Worm (Caenorhabditis elegans) whole organism, L4/young adult: ENCODE data around the gene srz-101.

Source experiments
- W03F9.2 ChIP-seq: fragments of 150-350 bp; optimal IDR thresholded peaks from 2 replicates; lab custom pipeline; 2014; ENCODE audit warnings: missing biosample characterization, missing genetic modification characterization
- dao-5 ChIP-seq: sonication (generic microtip); optimal IDR thresholded peaks from 2 replicates; lab custom pipeline; 2016; ENCODE audit warnings: missing genotype, missing genetic modification characterization, moderate library complexity, missing compliant biosample characterization
- him-1 ChIP-seq: sonication (generic microtip); optimal IDR thresholded peaks from 2 replicates; lab custom pipeline; 2016; ENCODE audit warnings: missing genotype, missing genetic modification reagents, missing genetic modification characterization, missing compliant biosample characterization

ce11 chrV:16671190-16671589, 23.4 kb upstream of the srz-101 start, which contains the start of gene str-61:
- no peak for TF ChIP-seq dao-5 (tag; lab: Kevin White, UChicago)
- TF ChIP-seq him-1 (tag; lab: Kevin White, UChicago), result no peak
- no peak for TF ChIP-seq W03F9.2 (tag; lab: Kevin White, UChicago)
